Worm (Caenorhabditis elegans): ENCODE results near the gene T28H10.2.

DNA sequence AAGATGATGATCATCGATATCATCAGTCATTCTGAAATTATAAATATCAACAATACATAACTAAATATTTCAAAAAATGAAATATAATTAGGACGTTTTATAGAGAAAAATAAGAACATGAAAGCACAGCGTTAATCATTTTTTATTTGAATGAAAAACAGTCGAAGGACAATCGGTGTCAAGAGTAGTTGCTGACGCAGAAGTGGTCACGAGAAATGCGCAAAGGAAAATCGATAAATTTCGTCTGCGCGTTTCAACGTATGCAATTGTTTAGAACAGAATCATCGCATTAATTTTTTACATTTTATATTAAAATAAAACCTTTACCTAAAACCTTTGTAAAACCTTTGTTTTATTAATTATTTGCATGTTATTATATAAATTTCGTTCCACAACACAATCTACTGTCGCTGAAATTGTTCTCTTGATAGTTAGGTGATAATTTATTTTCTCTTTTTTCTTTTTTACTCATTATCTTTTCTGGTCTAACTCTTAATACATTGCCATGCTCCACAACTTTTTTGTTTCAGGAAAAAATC, 15.0 kb downstream of the T28H10.2 start, which contains the start of the genes W04D2.4 and rbm-25:
- peak; percentile 58 for TF ChIP-seq ces-1 (GFP tag; optimal IDR thresholded peaks at IDR 0.05)
- no peak for TF ChIP-seq unc-62 (GFP tag; optimal IDR thresholded peaks at IDR 0.05)
- TF ChIP-seq snpc-4 (tag; optimal IDR thresholded peaks at IDR 0.05): no peak

Measured in whole organism, mixed stage, embryonic.